Fruit fly (Drosophila melanogaster) whole organism, prepupa: Measurements from ENCODE around the gene cnir.

ENCODE experiments used
- CG10631 ChIP-seq: fragments of 200-800 bp; sonication (Bioruptor generic); optimal IDR thresholded peaks from 2 replicates; lab custom pipeline; 2016; ENCODE audit warnings: missing biosample characterization, missing genetic modification characterization
- CG11762 ChIP-seq: fragments of 200-800 bp; sonication (Bioruptor generic); optimal IDR thresholded peaks from 3 replicates; lab custom pipeline; 2016; ENCODE audit warnings: missing biosample characterization, missing genetic modification characterization; ENCODE audit not compliant: insufficient read depth
- CG11902 ChIP-seq: fragments of 200-800 bp; sonication (Bioruptor generic); optimal IDR thresholded peaks from 3 replicates; lab custom pipeline; 2016; ENCODE audit warnings: missing biosample characterization, missing genetic modification characterization
- CG15336 ChIP-seq: fragments of 200-800 bp; sonication (Bioruptor generic); IDR thresholded peaks from 2 replicates; pipeline ENCODE4 v1.3.6; 2022; ENCODE audit warnings: missing biosample characterization, missing genetic modification characterization
- CG1621 ChIP-seq: fragments of 200-800 bp; sonication (Bioruptor generic); optimal IDR thresholded peaks from 3 replicates; lab custom pipeline; 2018; ENCODE audit warnings: missing biosample characterization, mild to moderate bottlenecking, missing genetic modification characterization
- CG16779 ChIP-seq: fragments of 200-800 bp; sonication (Bioruptor generic); optimal IDR thresholded peaks from 3 replicates; lab custom pipeline; 2017; ENCODE audit warnings: missing biosample characterization, mild to moderate bottlenecking, missing genetic modification characterization
- CG3032 ChIP-seq: fragments of 200-800 bp; optimal IDR thresholded peaks from 2 replicates; lab custom pipeline; 2019; ENCODE audit warnings: missing biosample characterization, mild to moderate bottlenecking, missing genetic modification characterization, moderate library complexity
- CG31627 ChIP-seq: fragments of 200-800 bp; sonication (Bioruptor generic); optimal IDR thresholded peaks from 3 replicates; lab custom pipeline; 2016; ENCODE audit warnings: missing biosample characterization, missing genetic modification characterization
- CG32006 ChIP-seq: fragments of 200-800 bp; sonication (Bioruptor generic); optimal IDR thresholded peaks from 3 replicates; lab custom pipeline; 2017; ENCODE audit warnings: missing biosample characterization, mild to moderate bottlenecking, missing genetic modification characterization
- CG34406 ChIP-seq: fragments of 200-800 bp; sonication (Bioruptor generic); optimal IDR thresholded peaks from 3 replicates; lab custom pipeline; 2016; ENCODE audit warnings: missing biosample characterization, missing genetic modification characterization
- CG4318 ChIP-seq: fragments of 200-800 bp; sonication (Bioruptor generic); optimal IDR thresholded peaks from 3 replicates; lab custom pipeline; 2017; ENCODE audit warnings: missing biosample characterization, mild to moderate bottlenecking, missing genetic modification characterization
- CG6163 ChIP-seq: fragments of 200-800 bp; sonication (Bioruptor generic); IDR thresholded peaks from 3 replicates; pipeline ENCODE4 v1.3.6; 2022; ENCODE audit warnings: missing biosample characterization, missing genetic modification characterization
- CG6792 ChIP-seq: fragments of 200-800 bp; sonication (Bioruptor generic); optimal IDR thresholded peaks from 3 replicates; lab custom pipeline; 2016; ENCODE audit warnings: missing biosample characterization, missing genetic modification characterization
- CG6808 ChIP-seq: fragments of 200-800 bp; sonication (Bioruptor generic); optimal IDR thresholded peaks from 3 replicates; lab custom pipeline; 2017; ENCODE audit warnings: missing biosample characterization, missing genetic modification characterization, mild to moderate bottlenecking, moderate library complexity, missing genetic modification reagents
- CG6854 ChIP-seq: fragments of 200-800 bp; sonication (Bioruptor generic); optimal IDR thresholded peaks from 2 replicates; lab custom pipeline; 2017; ENCODE audit warnings: missing biosample characterization, mild to moderate bottlenecking, missing genetic modification characterization
- CG7368 ChIP-seq: fragments of 200-800 bp; sonication (Bioruptor generic); optimal IDR thresholded peaks from 3 replicates; lab custom pipeline; 2016; ENCODE audit warnings: missing biosample characterization, missing genetic modification characterization
- CG8119 ChIP-seq: fragments of 200-800 bp; sonication (Bioruptor generic); IDR thresholded peaks from 3 replicates; pipeline ENCODE4 v1.3.6; 2022; ENCODE audit warnings: missing biosample characterization, missing genetic modification characterization
- CG8319 ChIP-seq: fragments of 200-800 bp; sonication (Bioruptor generic); optimal IDR thresholded peaks from 3 replicates; lab custom pipeline; 2016; ENCODE audit warnings: missing biosample characterization, missing genetic modification characterization
- CG8632 ChIP-seq: fragments of 200-800 bp; sonication (Bioruptor generic); optimal IDR thresholded peaks from 3 replicates; lab custom pipeline; 2016; ENCODE audit warnings: missing biosample characterization, missing genetic modification characterization
- CG9139 ChIP-seq: fragments of 200-800 bp; sonication (Bioruptor generic); optimal IDR thresholded peaks from 3 replicates; lab custom pipeline; 2017; ENCODE audit warnings: missing biosample characterization, mild to moderate bottlenecking, missing genetic modification characterization
- Eip75B ChIP-seq: fragments of 200-800 bp; sonication (Bioruptor generic); optimal IDR thresholded peaks from 3 replicates; lab custom pipeline; 2016; ENCODE audit warnings: missing biosample characterization, missing genetic modification characterization
- Eip78C ChIP-seq: fragments of 200-800 bp; sonication (Bioruptor generic); peaks from one replicate; lab custom pipeline; 2016; ENCODE audit warnings: missing biosample characterization, missing genetic modification characterization
- Eip93F ChIP-seq: fragments of 200-800 bp; sonication (Bioruptor generic); optimal IDR thresholded peaks from 2 replicates; lab custom pipeline; 2016; ENCODE audit warnings: missing biosample characterization, mild to moderate bottlenecking, missing genetic modification characterization
- Ets21C ChIP-seq: fragments of 200-800 bp; sonication (Bioruptor generic); optimal IDR thresholded peaks from 3 replicates; lab custom pipeline; 2016; ENCODE audit warnings: missing biosample characterization, missing genetic modification characterization
- Ets96B ChIP-seq: fragments of 200-800 bp; optimal IDR thresholded peaks from 2 replicates; lab custom pipeline; 2019; ENCODE audit warnings: missing biosample characterization, mild to moderate bottlenecking, missing genetic modification characterization, moderate library complexity
- Gug ChIP-seq: fragments of 200-800 bp; sonication (Bioruptor generic); IDR thresholded peaks from 2 replicates; pipeline ENCODE4 v1.3.6; 2022; ENCODE audit warnings: missing biosample characterization, missing genetic modification characterization
- Hr39 ChIP-seq: fragments of 200-800 bp; sonication (Bioruptor generic); optimal IDR thresholded peaks from 2 replicates; lab custom pipeline; 2016; ENCODE audit warnings: missing biosample characterization, missing genetic modification characterization
- Hr4 ChIP-seq: fragments of 200-800 bp; sonication (Bioruptor generic); optimal IDR thresholded peaks from 3 replicates; lab custom pipeline; 2016; ENCODE audit warnings: missing biosample characterization, missing genetic modification characterization
- Met ChIP-seq: fragments of 200-800 bp; sonication (Bioruptor generic); optimal IDR thresholded peaks from 3 replicates; lab custom pipeline; 2016; ENCODE audit warnings: missing biosample characterization, missing genetic modification characterization
- OdsH ChIP-seq: fragments of 200-800 bp; sonication (Bioruptor generic); optimal IDR thresholded peaks from 3 replicates; lab custom pipeline; 2016; ENCODE audit warnings: missing biosample characterization, missing genetic modification characterization
- Smox ChIP-seq: fragments of 200-800 bp; sonication (Bioruptor generic); optimal IDR thresholded peaks from 3 replicates; lab custom pipeline; 2016; ENCODE audit warnings: missing biosample characterization, missing genetic modification characterization
- Sox14 ChIP-seq: fragments of 200-800 bp; sonication (Bioruptor generic); optimal IDR thresholded peaks from 3 replicates; lab custom pipeline; 2016; ENCODE audit warnings: missing biosample characterization, missing genetic modification characterization
- Sox15 ChIP-seq: fragments of 200-800 bp; sonication (Bioruptor generic); optimal IDR thresholded peaks from 3 replicates; lab custom pipeline; 2016; ENCODE audit warnings: missing biosample characterization, missing genetic modification characterization
- achi ChIP-seq: fragments of 200-800 bp; sonication (Bioruptor generic); optimal IDR thresholded peaks from 3 replicates; lab custom pipeline; 2016; ENCODE audit warnings: missing biosample characterization, missing genetic modification characterization
- acj6 ChIP-seq: fragments of 200-800 bp; sonication (Bioruptor generic); optimal IDR thresholded peaks from 3 replicates; lab custom pipeline; 2016; ENCODE audit warnings: missing biosample characterization, missing genetic modification characterization
- dsx ChIP-seq: fragments of 200-800 bp; optimal IDR thresholded peaks from 3 replicates; lab custom pipeline; 2019; ENCODE audit warnings: missing biosample characterization, mild to moderate bottlenecking, missing genetic modification characterization, moderate library complexity; ENCODE audit not compliant: poor library complexity, severe bottlenecking
- eg ChIP-seq: fragments of 200-800 bp; sonication (Bioruptor generic); IDR thresholded peaks from 3 replicates; pipeline ENCODE4 v1.3.6; 2022; ENCODE audit warnings: missing biosample characterization, missing genetic modification characterization
- esn ChIP-seq: fragments of 200-800 bp; sonication (Bioruptor generic); optimal IDR thresholded peaks from 2 replicates; lab custom pipeline; 2016; ENCODE audit warnings: missing biosample characterization, mild to moderate bottlenecking, missing genetic modification characterization, moderate library complexity
- fd59A ChIP-seq: fragments of 200-800 bp; sonication (Bioruptor generic); optimal IDR thresholded peaks from 2 replicates; lab custom pipeline; 2017; ENCODE audit warnings: missing biosample characterization, mild to moderate bottlenecking, missing genetic modification characterization, missing genetic modification reagents
- fkh ChIP-seq: fragments of 200-800 bp; sonication (Bioruptor generic); optimal IDR thresholded peaks from 3 replicates; lab custom pipeline; 2017; ENCODE audit warnings: missing biosample characterization, mild to moderate bottlenecking, missing genetic modification characterization, moderate library complexity
- net ChIP-seq: fragments of 200-800 bp; sonication (Bioruptor generic); optimal IDR thresholded peaks from 3 replicates; lab custom pipeline; 2016; ENCODE audit warnings: missing biosample characterization, missing genetic modification characterization
- pdm3 ChIP-seq: fragments of 200-800 bp; sonication (Bioruptor generic); optimal IDR thresholded peaks from 3 replicates; lab custom pipeline; 2016; ENCODE audit warnings: missing biosample characterization, missing genetic modification characterization
- salr ChIP-seq, 2 experiments: fragments of 200-800 bp; sonication (Bioruptor generic); optimal IDR thresholded peaks; 3 replicates each; lab custom pipeline; 2016 to 2018; ENCODE audit warnings: missing biosample characterization in 2 of 2, missing genetic modification characterization in 2 of 2, mild to moderate bottlenecking in 1 of 2
- spab ChIP-seq: fragments of 200-800 bp; sonication (Bioruptor generic); optimal IDR thresholded peaks from 2 replicates; lab custom pipeline; 2017; ENCODE audit warnings: missing biosample characterization, mild to moderate bottlenecking, missing genetic modification characterization, missing genetic modification reagents
- svp ChIP-seq: fragments of 200-800 bp; sonication (Bioruptor generic); peaks from one replicate; lab custom pipeline; 2016; ENCODE audit warnings: missing biosample characterization, missing genetic modification characterization
- topi ChIP-seq: fragments of 200-800 bp; sonication (Bioruptor generic); optimal IDR thresholded peaks from 3 replicates; lab custom pipeline; 2016; ENCODE audit warnings: missing biosample characterization, missing genetic modification characterization
- vri ChIP-seq: fragments of 200-800 bp; sonication (Bioruptor generic); optimal IDR thresholded peaks from 3 replicates; lab custom pipeline; 2016; ENCODE audit warnings: missing biosample characterization, mild to moderate bottlenecking, missing genetic modification characterization

Gene cnir

dm6 chr2L:3022986-3023385, 16.6 kb downstream of the cnir start, which contains the start of the genes alpha4GT1 and Prp40:
TSS of gene alpha4GT1 (minus strand) at chr2L:3023141.
TSS of gene Prp40 (plus strand) at chr2L:3023226.
- TF ChIP-seq esn (GFP tag; lab: Kevin White, UChicago) (peak; percentile 16), CG6808 (GFP tag; lab: Kevin White, UChicago) (no peak), CG1621 (tag; lab: Kevin White, UChicago) (peak; percentile 81)

DNA sequence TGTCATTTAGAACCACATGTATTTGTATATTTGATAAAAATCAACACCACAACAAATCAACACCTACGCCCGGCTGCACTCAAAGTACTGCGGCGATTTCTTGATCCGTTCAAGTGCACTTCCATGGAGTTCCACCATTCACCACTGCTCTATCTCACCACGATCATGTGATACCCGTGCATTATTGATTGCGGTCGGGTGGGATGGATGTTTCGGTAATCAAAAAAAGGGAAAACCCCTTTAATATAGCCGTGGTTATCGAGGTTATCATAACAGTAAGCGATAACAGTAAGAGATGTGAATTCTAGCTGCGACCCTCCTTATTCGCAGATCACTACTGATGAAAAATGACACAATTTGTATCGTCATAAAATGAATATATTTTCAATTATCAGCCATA, 21.4 kb downstream of the cnir start, which contains the start of the genes CG17224 and CG17264:
TSS of gene CG17224 (minus strand) at position 97 of the 400 bp plus-strand sequence.
TSS of gene CG17264 (plus strand) at position 297 of the 400 bp plus-strand sequence.
- TF ChIP-seq CG31627 (GFP tag; lab: Kevin White, UChicago) (no peak), svp (GFP tag; lab: Kevin White, UChicago) (peak; percentile 83)

DNA sequence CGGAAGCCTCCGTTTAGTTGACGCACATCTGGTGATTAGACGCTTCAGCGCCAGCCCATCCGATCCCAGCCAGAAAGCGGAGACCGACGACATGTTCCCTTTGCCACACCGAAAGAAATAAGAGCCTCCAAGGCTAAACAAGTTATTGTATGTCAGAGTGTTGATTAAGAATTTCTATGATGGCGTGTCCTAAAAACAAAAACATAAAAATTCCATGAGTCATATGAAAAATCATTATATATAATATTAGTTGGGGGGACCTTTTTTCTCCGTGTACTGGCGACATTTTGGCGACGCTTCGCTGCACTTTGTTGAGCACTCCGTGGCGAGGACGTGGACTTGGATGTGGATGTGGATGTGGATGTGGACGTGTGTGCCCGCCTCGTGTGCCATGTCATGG, 26.8 kb downstream of the cnir start:
- TF ChIP-seq CG4318 (GFP tag; lab: Kevin White, UChicago) (no peak), spab (no peak), CG8319 (GFP tag; lab: Kevin White, UChicago) (no peak), Gug (GFP tag; lab: Robert Waterston, UW) (peak; percentile 64), OdsH (GFP tag; lab: Kevin White, UChicago) (no peak), fd59A (peak; percentile 27), dsx (GFP tag; lab: Kevin White, UChicago) (peak; percentile 38), CG15336 (peak; percentile 70), CG32006 (peak; percentile 86), eg (peak; percentile 82), achi (GFP tag; lab: Kevin White, UChicago) (peak; percentile 58), CG6163 (GFP tag; lab: Robert Waterston, UW) (peak; percentile 89), CG10631 (GFP tag; lab: Kevin White, UChicago) (no peak), Eip93F (GFP tag; lab: Kevin White, UChicago) (no peak), fkh (GFP tag; lab: Kevin White, UChicago) (no peak), Hr39 (GFP tag; lab: Kevin White, UChicago) (peak; percentile 48), Sox14 (GFP tag; lab: Kevin White, UChicago) (peak; percentile 60), CG6792 (GFP tag; lab: Kevin White, UChicago) (peak; percentile 37), Ets96B (tag; lab: Kevin White, UChicago) (peak; percentile 46), net (peak; percentile 67), pdm3 (GFP tag; lab: Kevin White, UChicago) (peak; percentile 62), Eip75B (GFP tag; lab: Kevin White, UChicago) (peak; percentile 41), CG7368 (no peak), CG34406 (peak; percentile 35), svp (GFP tag; lab: Kevin White, UChicago) (peak; percentile 42), Sox15 (no peak), CG9139 (no peak), CG1621 (tag; lab: Kevin White, UChicago) (peak; percentile 21), CG6854 (no peak), CG16779 (tag; lab: Kevin White, UChicago) (peak; percentile 18), Ets21C (no peak), CG31627 (GFP tag; lab: Kevin White, UChicago) (peak; percentile 37), CG8632 (GFP tag; lab: Kevin White, UChicago) (peak; percentile 42), Hr4 (GFP tag; lab: Kevin White, UChicago) (peak; percentile 83), CG11902 (GFP tag; lab: Kevin White, UChicago) (no peak), Eip78C (GFP tag; lab: Kevin White, UChicago) (peak; percentile 86), CG11762 (peak; percentile 37), esn (GFP tag; lab: Kevin White, UChicago) (peak; percentile 53), Smox (no peak), acj6 (GFP tag; lab: Kevin White, UChicago) (no peak), CG3032 (tag; lab: Kevin White, UChicago) (peak; percentile 33), Met (GFP tag; lab: Kevin White, UChicago) (no peak), vri (GFP tag; lab: Kevin White, UChicago) (peak; percentile 12), topi (GFP tag; lab: Kevin White, UChicago) (peak; percentile 54), salr (GFP tag; optimal IDR thresholded peaks at IDR 0.05; lab: Kevin White, UChicago) (peak in 1 of 2 experiments; percentile 61), CG8119 (GFP tag; lab: Robert Waterston, UW) (peak; percentile 76)
